Worm (Caenorhabditis elegans) whole organism, midembryonic: ENCODE measurements around the gene C49A9.6.

Experiments used
- T22C8.4 ChIP-seq: fragments of 200-800 bp; sonication (Bioruptor generic); IDR thresholded peaks from 2 replicates; pipeline ENCODE4 v1.3.6; 2022; ENCODE audit warnings: missing genetic modification characterization, missing compliant biosample characterization
- cog-1 ChIP-seq: sonication (generic microtip); optimal IDR thresholded peaks from 2 replicates; lab custom pipeline; 2016; ENCODE audit warnings: missing genetic modification characterization, missing compliant biosample characterization
- flt-1 ChIP-seq: fragments of 200-800 bp; sonication (Bioruptor generic); IDR thresholded peaks from 2 replicates; pipeline ENCODE4 v1.3.6; 2022; ENCODE audit warnings: missing genetic modification characterization, missing compliant biosample characterization
- klf-2 ChIP-seq: fragments of 200-800 bp; sonication (Bioruptor generic); conservative IDR thresholded peaks from 2 replicates; pipeline ENCODE4 v1.3.6; 2022; ENCODE audit warnings: missing genetic modification reagents, missing genetic modification characterization, missing compliant biosample characterization
- med-1 ChIP-seq: sonication (generic microtip); optimal IDR thresholded peaks from 2 replicates; lab custom pipeline; 2017; ENCODE audit warnings: missing genetic modification characterization, mild to moderate bottlenecking, missing compliant biosample characterization, antibody characterized with exemption, missing genetic modification reagents; ENCODE audit not compliant: insufficient read depth
- ref-1 ChIP-seq: fragments of 200-800 bp; sonication (Bioruptor generic); conservative IDR thresholded peaks from 2 replicates; pipeline ENCODE4 v1.3.6; 2022; ENCODE audit warnings: missing genetic modification reagents, missing genetic modification characterization, missing compliant biosample characterization
- tab-1 ChIP-seq: fragments of 200-800 bp; sonication (Bioruptor generic); IDR thresholded peaks from 2 replicates; pipeline ENCODE4 v1.3.6; 2022; ENCODE audit warnings: missing genetic modification characterization, missing compliant biosample characterization
- ztf-23 ChIP-seq: fragments of 200-800 bp; sonication (Bioruptor generic); IDR thresholded peaks from 2 replicates; pipeline ENCODE4 v1.3.6; 2022; ENCODE audit warnings: missing genetic modification reagents, missing genetic modification characterization, missing compliant biosample characterization
- ztf-29 ChIP-seq: fragments of 200-800 bp; sonication (Bioruptor generic); IDR thresholded peaks from 2 replicates; pipeline ENCODE4 v1.3.6; 2022; ENCODE audit warnings: missing genetic modification reagents, missing genetic modification characterization, missing compliant biosample characterization

Gene C49A9.6

ce11 chrIV:6206294-6206776, 4.4 kb upstream of the C49A9.6 start, which contains the start of gene C49A9.10:
Gene C49A9.10 (minus strand): TSS chrIV:6206344.
- TF ChIP-seq klf-2 (GFP tag; lab: Robert Waterston, UW) (peak; percentile 73), tab-1 (no peak), med-1 (no peak), flt-1 (GFP tag; lab: Robert Waterston, UW) (peak; percentile 85), ztf-29 (no peak), T22C8.4 (GFP tag; lab: Robert Waterston, UW) (no peak), ztf-23 (GFP tag; lab: Robert Waterston, UW) (peak; percentile 77), ref-1 (GFP tag; lab: Robert Waterston, UW) (no peak), cog-1 (peak; percentile 20)

- TF ChIP-seq ztf-23 (GFP tag; lab: Robert Waterston, UW) (no peak), ztf-29 (no peak), flt-1 (GFP tag; lab: Robert Waterston, UW) (no peak), T22C8.4 (GFP tag; lab: Robert Waterston, UW) (no peak), cog-1 (no peak), klf-2 (GFP tag; lab: Robert Waterston, UW) (no peak), ref-1 (GFP tag; lab: Robert Waterston, UW) (no peak), med-1 (no peak), tab-1 (no peak)
Measured at ce11 chrIV:6209337-6209736, 1.4 kb upstream of the C49A9.6 start.

DNA sequence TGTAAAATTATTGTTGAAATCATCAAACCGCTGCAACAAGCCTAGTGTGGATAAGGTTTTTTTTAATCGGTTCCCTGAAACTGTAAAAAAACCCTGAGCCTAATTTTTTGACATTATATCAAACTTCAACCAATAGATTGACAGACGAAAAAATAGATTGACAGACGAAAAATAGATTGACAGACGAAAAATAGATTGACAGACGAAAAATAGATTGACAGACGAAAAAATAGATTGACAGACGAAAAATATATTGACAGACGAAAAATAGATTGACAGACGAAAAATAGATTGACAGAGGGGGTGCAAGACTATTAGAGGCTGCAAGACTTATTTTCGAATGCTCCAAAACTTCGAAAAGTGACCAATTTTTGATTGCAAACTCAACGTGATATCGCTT, 778 bp upstream of the C49A9.6 start:
- TF ChIP-seq klf-2 (GFP tag; lab: Robert Waterston, UW) (0 out of 2 replicates have a peak, but pooled peaks have one; percentile 8), ref-1 (GFP tag; lab: Robert Waterston, UW) (peak; percentile 49; the same call in 1 of the 2 replicates)

DNA sequence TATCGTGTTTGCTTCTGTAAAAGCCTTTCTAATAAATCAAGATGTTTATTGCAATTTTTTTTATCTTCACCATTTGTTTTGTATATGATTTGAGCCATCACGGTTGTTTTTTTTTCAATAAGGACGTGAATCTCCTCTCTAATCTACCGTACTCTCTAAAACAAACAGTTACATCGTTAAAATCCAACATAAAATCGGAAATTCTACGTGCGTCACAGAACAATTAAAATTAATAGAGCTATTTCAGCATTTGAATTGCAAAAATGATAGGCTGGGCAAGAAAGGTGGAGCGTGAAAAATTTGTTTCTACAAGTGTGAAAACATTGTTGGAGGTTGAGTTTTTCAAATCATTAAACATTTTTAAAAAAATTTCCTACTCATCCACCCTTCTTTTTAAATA, 2.7 kb downstream of the C49A9.6 start, which contains the start of gene C49A9.5:
Gene C49A9.5, plus strand, starts transcription at position 271 of the 400 bp plus-strand sequence.
- TF ChIP-seq med-1 (no peak), ztf-23 (GFP tag; lab: Robert Waterston, UW) (no peak), ztf-29 (no peak), cog-1 (no peak), T22C8.4 (GFP tag; lab: Robert Waterston, UW) (no peak), flt-1 (GFP tag; lab: Robert Waterston, UW) (no peak), klf-2 (GFP tag; lab: Robert Waterston, UW) (no peak), ref-1 (GFP tag; lab: Robert Waterston, UW) (no peak), tab-1 (no peak)

ce11 chrIV:6217066-6217465, 6.3 kb downstream of the C49A9.6 start, which contains the start of gene C49A9.9:
Gene C49A9.9 (plus strand): TSS chrIV:6217372.
- no peak for TF ChIP-seq med-1
- TF ChIP-seq ref-1 (GFP tag; lab: Robert Waterston, UW) = no peak
- TF ChIP-seq ztf-29 = no peak
- no peak for TF ChIP-seq cog-1
- no peak for TF ChIP-seq T22C8.4 (GFP tag; lab: Robert Waterston, UW)
- no peak for TF ChIP-seq klf-2 (GFP tag; lab: Robert Waterston, UW)
- TF ChIP-seq ztf-23 (GFP tag; lab: Robert Waterston, UW) = no peak
- TF ChIP-seq flt-1 (GFP tag; lab: Robert Waterston, UW) = no peak
- TF ChIP-seq tab-1 = no peak

DNA sequence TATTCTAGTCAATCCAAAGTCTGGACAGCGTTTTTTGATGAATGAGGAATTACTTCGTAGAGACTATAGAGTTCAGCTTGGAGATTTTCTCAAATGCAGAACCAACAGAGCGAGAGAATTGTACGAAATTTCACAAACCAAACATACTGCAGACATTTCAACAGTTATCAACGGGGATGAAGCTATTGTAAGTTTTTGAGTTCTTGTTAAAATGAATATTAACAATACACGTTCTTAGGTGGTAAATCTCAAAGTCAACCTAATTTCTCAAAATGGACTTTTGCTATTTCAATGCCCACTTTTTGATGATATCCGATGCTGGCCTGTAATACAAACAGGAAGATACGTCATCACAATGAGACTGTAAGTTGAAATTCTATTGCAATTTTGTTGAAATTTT, 6.8 kb downstream of the C49A9.6 start:
- TF ChIP-seq tab-1 (no peak), klf-2 (GFP tag; lab: Robert Waterston, UW) (no peak), med-1 (no peak), T22C8.4 (GFP tag; lab: Robert Waterston, UW) (no peak), flt-1 (GFP tag; lab: Robert Waterston, UW) (no peak), ztf-23 (GFP tag; lab: Robert Waterston, UW) (no peak), cog-1 (no peak), ref-1 (GFP tag; lab: Robert Waterston, UW) (no peak), ztf-29 (no peak)

DNA sequence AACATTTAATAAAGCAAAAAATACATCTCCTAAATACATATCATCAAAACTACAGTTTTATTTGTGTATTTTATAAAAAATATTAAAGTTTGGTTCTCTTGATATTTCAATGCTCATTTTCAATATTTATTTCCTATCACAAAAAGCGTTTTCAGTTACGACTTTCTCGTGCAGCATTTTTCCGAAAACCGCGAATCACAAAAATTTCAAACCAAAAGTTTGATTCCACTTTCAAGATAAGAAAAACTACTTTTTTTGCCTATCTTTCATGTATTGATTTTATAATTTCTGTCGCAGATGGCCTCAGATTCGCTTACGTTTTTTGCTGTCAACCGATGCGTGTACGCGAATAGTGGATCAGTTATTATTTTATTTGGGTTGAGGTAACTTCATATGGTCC, 8.7 kb downstream of the C49A9.6 start, which contains the start of gene C49A9.4:
Gene C49A9.4, plus strand, starts transcription at position 265 of the 400 bp plus-strand sequence.
- TF ChIP-seq ztf-29 (no peak), cog-1 (no peak), ref-1 (GFP tag; lab: Robert Waterston, UW) (no peak), flt-1 (GFP tag; lab: Robert Waterston, UW) (no peak), T22C8.4 (GFP tag; lab: Robert Waterston, UW) (no peak)

- TF ChIP-seq ztf-23 (GFP tag; lab: Robert Waterston, UW) = no peak
- TF ChIP-seq cog-1 = no peak
- no peak for TF ChIP-seq ref-1 (GFP tag; lab: Robert Waterston, UW)
- no peak for TF ChIP-seq klf-2 (GFP tag; lab: Robert Waterston, UW)
- TF ChIP-seq flt-1 (GFP tag; lab: Robert Waterston, UW) = no peak
Measured at ce11 chrIV:6221878-6222277, 11.1 kb downstream of the C49A9.6 start, which contains the start of gene C49A9.3. Gene C49A9.3 (plus strand): TSS chrIV:6222089.

ce11 chrIV:6225143-6225542, 14.4 kb downstream of the C49A9.6 start, which contains the start of gene C49A9.2:
Gene C49A9.2 (plus strand): TSS chrIV:6225443.
- TF ChIP-seq klf-2 (GFP tag; lab: Robert Waterston, UW) (no peak), flt-1 (GFP tag; lab: Robert Waterston, UW) (no peak)

- no peak for TF ChIP-seq med-1
- TF ChIP-seq flt-1 (GFP tag; lab: Robert Waterston, UW) = no peak
- TF ChIP-seq tab-1 = no peak
- no peak for TF ChIP-seq T22C8.4 (GFP tag; lab: Robert Waterston, UW)
- TF ChIP-seq ztf-23 (GFP tag; lab: Robert Waterston, UW) = no peak
- no peak for TF ChIP-seq ztf-29
- no peak for TF ChIP-seq ref-1 (GFP tag; lab: Robert Waterston, UW)
Measured at ce11 chrIV:6227974-6228373, 17.2 kb downstream of the C49A9.6 start, which contains the start of gene C49A9.1. Gene C49A9.1 (plus strand): TSS chrIV:6228190.
